Worm (Caenorhabditis elegans): ENCODE results near the gene mrck-1.

DNA sequence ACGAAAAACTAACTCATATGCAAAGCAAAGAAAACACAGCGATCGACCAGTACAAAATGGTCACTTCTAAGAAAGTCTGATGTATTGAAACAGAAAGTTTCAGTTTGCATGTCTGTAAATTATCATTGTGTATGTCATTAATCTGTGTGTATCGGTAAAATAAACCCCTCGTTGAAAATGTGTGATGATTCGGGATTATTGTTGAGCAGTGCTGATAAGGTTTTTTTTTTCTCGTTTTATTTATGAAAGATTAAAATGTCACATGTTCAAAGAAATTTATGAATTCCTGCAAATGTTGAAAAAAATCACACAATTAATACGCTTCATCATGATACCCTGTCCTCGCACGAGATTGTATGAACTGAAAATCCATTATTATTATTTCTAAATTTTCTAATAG is 13.0 kb upstream of the mrck-1 start:
- TF ChIP-seq unc-62 (GFP tag; optimal IDR thresholded peaks at IDR 0.05) (no peak), ama-1 (optimal IDR thresholded peaks at IDR 0.05) (no peak), ama-1 (GFP tag; optimal IDR thresholded peaks at IDR 0.05) (no peak), tbp1 (GFP tag; optimal IDR thresholded peaks at IDR 0.05) (no peak), him-1 (tag; optimal IDR thresholded peaks at IDR 0.05) (no peak), unc-130 (GFP tag; optimal IDR thresholded peaks at IDR 0.05) (no peak), F10E7.11 (tag; optimal IDR thresholded peaks at IDR 0.05) (no peak)
